Worm (Caenorhabditis elegans): ENCODE results near the gene C28A5.1.
A peak's percentile ranks its signal among the peaks of the same experiment; 100 is the strongest.

C28A5.1 gene

ce11 chrIII:4449893-4450579 lies 15.9 kb upstream of the C28A5.1 start, which contains the start of gene ceh-43 (continued):
- TF ChIP-seq chd-7 (tag; optimal IDR thresholded peaks at IDR 0.05) (no peak), somi-1 (GFP tag; optimal IDR thresholded peaks at IDR 0.05) (no peak), F23B12.7 (tag; optimal IDR thresholded peaks at IDR 0.05; ENCODE audit: insufficient read depth) (peak; percentile 11), zim-3 (tag; optimal IDR thresholded peaks at IDR 0.05) (no peak), nhr-179 (tag; optimal IDR thresholded peaks at IDR 0.05) (no peak), die-1 (tag; optimal IDR thresholded peaks at IDR 0.05) (peak; percentile 35), B0261.1 (tag; optimal IDR thresholded peaks at IDR 0.05) (peak; percentile 71), ceh-91 (GFP tag; IDR thresholded peaks at IDR 0.05) (0 out of 2 replicates have a peak, but pooled peaks have one; percentile 25), egl-18 (GFP tag; IDR thresholded peaks at IDR 0.05) (no peak), him-1 (tag; optimal IDR thresholded peaks at IDR 0.05) (peak; percentile 46), egl-44 (GFP tag; IDR thresholded peaks at IDR 0.05) (no peak), mxl-1 (tag; optimal IDR thresholded peaks at IDR 0.05) (no peak), nfya-2 (GFP tag; IDR thresholded peaks at IDR 0.05) (no peak), T26A5.8 (tag; optimal IDR thresholded peaks at IDR 0.05) (no peak), hlh-12 (tag; optimal IDR thresholded peaks at IDR 0.05) (no peak), sea-2 (GFP tag; IDR thresholded peaks at IDR 0.05) (no peak), Y53G8AR.9 (GFP tag; conservative IDR thresholded peaks at IDR 0.05) (no peak), sdz-38 (tag; optimal IDR thresholded peaks at IDR 0.05) (no peak), B0019.2 (GFP tag; conservative IDR thresholded peaks at IDR 0.05) (peak; percentile 57), sptf-2 (GFP tag; optimal IDR thresholded peaks at IDR 0.05) (no peak), Y79H2A.3 (GFP tag; conservative IDR thresholded peaks at IDR 0.05) (no peak), rec-8 (tag; optimal IDR thresholded peaks at IDR 0.05) (peak in 1 of 2 experiments; percentile 11), madf-10 (tag; optimal IDR thresholded peaks at IDR 0.05) (no peak), ceh-58 (GFP tag; IDR thresholded peaks at IDR 0.05) (no peak), lir-1 (GFP tag; conservative IDR thresholded peaks at IDR 0.05) (0 out of 2 replicates have a peak, but pooled peaks have one; percentile 24), F57C9.4 (tag; optimal IDR thresholded peaks at IDR 0.05) (no peak), hlh-26 (GFP tag; conservative IDR thresholded peaks at IDR 0.05) (no peak), lsl-1 (GFP tag; optimal IDR thresholded peaks at IDR 0.05) (peak; percentile 33), ztf-25 (GFP tag; IDR thresholded peaks at IDR 0.05) (no peak), aptf-2 (GFP tag; conservative IDR thresholded peaks at IDR 0.05) (no peak), C06A6.2 (GFP tag; conservative IDR thresholded peaks at IDR 0.05) (no peak), let-607 (tag; optimal IDR thresholded peaks at IDR 0.05) (no peak), Y53F4B.3 (GFP tag; IDR thresholded peaks at IDR 0.05) (no peak), ztf-22 (GFP tag; optimal IDR thresholded peaks at IDR 0.05) (no peak), ceh-40 (GFP tag; IDR thresholded peaks at IDR 0.05) (no peak)

ce11 chrIII:4449357-4449756 lies 15.2 kb upstream of the C28A5.1 start:
- TF ChIP-seq F33H1.4 (GFP tag; IDR thresholded peaks at IDR 0.05) (peak; percentile 27; the same call in 1 of the 2 replicates), madf-6 (GFP tag; IDR thresholded peaks at IDR 0.05) (peak; percentile 69), nhr-179 (tag; optimal IDR thresholded peaks at IDR 0.05) (no peak), tbp1 (GFP tag; optimal IDR thresholded peaks at IDR 0.05) (peak; percentile 93), zim-3 (tag; optimal IDR thresholded peaks at IDR 0.05) (no peak), ztf-22 (GFP tag; optimal IDR thresholded peaks at IDR 0.05) (no peak), snpc-1.3 (tag; optimal IDR thresholded peaks at IDR 0.05; ENCODE audit: insufficient read depth) (peak; percentile 55), ztf-25 (GFP tag; IDR thresholded peaks at IDR 0.05) (0 out of 2 replicates have a peak, but pooled peaks have one; percentile 47), B0261.1 (tag; optimal IDR thresholded peaks at IDR 0.05) (peak; percentile 71), D2030.7 (GFP tag; IDR thresholded peaks at IDR 0.05) (peak; percentile 69; the same call in 1 of the 2 replicates), Y53G8AR.9 (GFP tag; conservative IDR thresholded peaks at IDR 0.05) (no peak), sea-2 (GFP tag; IDR thresholded peaks at IDR 0.05) (no peak), mel-28 (tag; optimal IDR thresholded peaks at IDR 0.05; ENCODE audit: borderline replicate concordance) (no peak), Y67H2A.10 (GFP tag; conservative IDR thresholded peaks at IDR 0.05) (no peak), F49E8.2 (tag; optimal IDR thresholded peaks at IDR 0.05; ENCODE audit: insufficient read depth) (peak; percentile 62), K12H6.12 (tag; optimal IDR thresholded peaks at IDR 0.05) (peak; percentile 16), gei-17 (GFP tag; optimal IDR thresholded peaks at IDR 0.05) (no peak), madf-3 (GFP tag; IDR thresholded peaks at IDR 0.05) (no peak), hlh-12 (tag; optimal IDR thresholded peaks at IDR 0.05) (peak; percentile 57)
